ENCODE assay signal across 2 fruit fly cellular contexts in the genomic region with DNA sequence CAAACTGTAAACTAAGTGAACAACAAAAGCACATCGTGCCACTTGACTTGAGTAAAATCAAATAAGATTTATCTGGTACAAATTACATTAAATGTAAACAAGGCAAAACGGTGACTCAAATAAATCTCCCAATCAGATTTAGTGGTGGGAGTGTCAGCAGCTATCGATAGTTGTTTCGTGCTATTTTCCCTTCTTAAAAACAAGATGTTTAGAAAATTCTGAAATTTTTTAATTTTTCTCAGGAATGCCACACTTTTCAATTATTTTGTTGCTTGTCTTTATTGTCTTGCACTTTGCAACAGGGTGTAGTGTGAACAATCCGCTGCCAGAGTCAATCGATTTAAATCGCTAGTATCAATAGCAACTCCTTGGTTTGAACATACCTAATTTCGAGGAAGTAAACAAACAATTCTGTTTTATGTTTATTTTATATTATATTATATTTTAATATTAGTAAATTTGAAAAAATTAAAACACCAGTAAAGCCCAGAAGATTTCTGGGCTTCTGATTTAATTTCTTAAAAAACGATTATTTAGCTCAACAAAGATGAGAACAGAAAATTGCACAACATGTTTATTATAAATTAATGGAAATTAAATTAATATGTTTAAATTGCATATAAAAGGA.
A peak's percentile ranks its signal among the peaks of the same experiment; 100 is the strongest.
TF ChIP-seq lines count a peak whose summit lies in the region.

Gene MICAL-like, minus strand, starts transcription at position 138 of the 628 bp plus-strand sequence.

TF ChIP-seq in whole organism, embryonic, 481 proteins besides CTCF, POLR2A, EP300 and RAD21 (continued from another document and continues in another):
- no peak for TF ChIP-seq nmo (GFP tag; optimal IDR thresholded peaks at IDR 0.05; lab: Kevin White, UChicago)
- peak; percentile 40 for TF ChIP-seq ranshi (GFP tag; IDR thresholded peaks at IDR 0.05; lab: Robert Waterston, UW)
- no peak for TF ChIP-seq CG1832 (GFP tag; optimal IDR thresholded peaks at IDR 0.05; lab: Kevin White, UChicago)
- TF ChIP-seq Max (GFP tag; optimal IDR thresholded peaks at IDR 0.05; lab: Kevin White, UChicago), result no peak
- no peak for TF ChIP-seq hkb (optimal IDR thresholded peaks at IDR 0.05; lab: Kevin White, UChicago)
- TF ChIP-seq hkb (GFP tag; IDR thresholded peaks at IDR 0.05; lab: Robert Waterston, UW), result peak; percentile 36; the same call in 1 of the 2 replicates
- no peak for TF ChIP-seq CG8281 (tag; optimal IDR thresholded peaks at IDR 0.05; lab: Kevin White, UChicago)
- no peak for TF ChIP-seq onecut (GFP tag; IDR thresholded peaks at IDR 0.05; lab: Robert Waterston, UW)
- no peak for TF ChIP-seq TFAM (GFP tag; optimal IDR thresholded peaks at IDR 0.05; lab: Kevin White, UChicago)
- TF ChIP-seq CG11093 (GFP tag; IDR thresholded peaks at IDR 0.05; lab: Robert Waterston, UW), result no peak
- no peak for TF ChIP-seq CG10267 (tag; optimal IDR thresholded peaks at IDR 0.05; lab: Kevin White, UChicago)
- no peak for TF ChIP-seq run (tag; optimal IDR thresholded peaks at IDR 0.05; lab: Kevin White, UChicago)
- TF ChIP-seq CG3847 (GFP tag; IDR thresholded peaks at IDR 0.05; lab: Robert Waterston, UW), result no peak; the same call in 1 of the 2 replicates
- no peak for TF ChIP-seq emc (GFP tag; optimal IDR thresholded peaks at IDR 0.05; lab: Kevin White, UChicago)
- no peak for TF ChIP-seq CG11696 (GFP tag; IDR thresholded peaks at IDR 0.05; lab: Robert Waterston, UW)
- TF ChIP-seq sd (tag; optimal IDR thresholded peaks at IDR 0.05; lab: Kevin White, UChicago), result no peak
- no peak for TF ChIP-seq CG12942 (GFP tag; optimal IDR thresholded peaks at IDR 0.05; lab: Kevin White, UChicago)
- no peak for TF ChIP-seq CG7987 (GFP tag; optimal IDR thresholded peaks at IDR 0.05; lab: Kevin White, UChicago)
- no peak for TF ChIP-seq gsb (GFP tag; IDR thresholded peaks at IDR 0.05; lab: Robert Waterston, UW)
- peak; percentile 88 for TF ChIP-seq knrl (GFP tag; IDR thresholded peaks at IDR 0.05; lab: Robert Waterston, UW; ENCODE audit: partially characterized antibody)
- no peak for TF ChIP-seq Oaz (GFP tag; IDR thresholded peaks at IDR 0.05; lab: Robert Waterston, UW)
- peak; percentile 36 for TF ChIP-seq CG14441 (GFP tag; IDR thresholded peaks at IDR 0.05; lab: Robert Waterston, UW)
- TF ChIP-seq Neu2 (GFP tag; optimal IDR thresholded peaks at IDR 0.05; lab: Kevin White, UChicago; ENCODE audit: borderline replicate concordance), result no peak
- no peak for TF ChIP-seq CG33557 (GFP tag; optimal IDR thresholded peaks at IDR 0.05; lab: Kevin White, UChicago)
- no peak for TF ChIP-seq dan (GFP tag; IDR thresholded peaks at IDR 0.05; lab: Robert Waterston, UW)
- TF ChIP-seq chinmo (GFP tag; IDR thresholded peaks at IDR 0.05; lab: Robert Waterston, UW; ENCODE audit: partially characterized antibody), result peak; percentile 80; the same call in 2 of the 4 replicates
- peak; percentile 26 for TF ChIP-seq Dad (GFP tag; optimal IDR thresholded peaks at IDR 0.05; lab: Kevin White, UChicago)
- TF ChIP-seq chif (GFP tag; optimal IDR thresholded peaks at IDR 0.05; lab: Kevin White, UChicago), result no peak
- TF ChIP-seq vfl (GFP tag; optimal IDR thresholded peaks at IDR 0.05; lab: Kevin White, UChicago), result no peak
- TF ChIP-seq tap (tag; optimal IDR thresholded peaks at IDR 0.05; lab: Kevin White, UChicago), result no peak
- no peak for TF ChIP-seq twi (tag; optimal IDR thresholded peaks at IDR 0.05; lab: Kevin White, UChicago)
- no peak for TF ChIP-seq dmrt99B (tag; optimal IDR thresholded peaks at IDR 0.05; lab: Kevin White, UChicago)
- TF ChIP-seq CG6791 (GFP tag; IDR thresholded peaks at IDR 0.05; lab: Robert Waterston, UW; ENCODE audit: partially characterized antibody), result peak; percentile 77
- no peak for TF ChIP-seq Deaf1 (tag; optimal IDR thresholded peaks at IDR 0.05; lab: Kevin White, UChicago)
- TF ChIP-seq CG6254 (GFP tag; optimal IDR thresholded peaks at IDR 0.05; lab: Kevin White, UChicago), result no peak
- TF ChIP-seq CHES-1-like (GFP tag; optimal IDR thresholded peaks at IDR 0.05; lab: Kevin White, UChicago), result no peak
- TF ChIP-seq Hsf (GFP tag; optimal IDR thresholded peaks at IDR 0.05; lab: Kevin White, UChicago), result no peak
- peak; percentile 6; the same call in 1 of the 2 replicates for TF ChIP-seq vvl (GFP tag; IDR thresholded peaks at IDR 0.05; lab: Robert Waterston, UW)
- TF ChIP-seq ara (GFP tag; IDR thresholded peaks at IDR 0.05; lab: Robert Waterston, UW), result no peak
- no peak for TF ChIP-seq CG18599 (GFP tag; optimal IDR thresholded peaks at IDR 0.05; lab: Kevin White, UChicago)
- no peak for TF ChIP-seq CG8924 (tag; optimal IDR thresholded peaks at IDR 0.05; lab: Kevin White, UChicago)
- TF ChIP-seq CG14667 (GFP tag; IDR thresholded peaks at IDR 0.05; lab: Robert Waterston, UW), result no peak
- no peak for TF ChIP-seq Dip3 (GFP tag; optimal IDR thresholded peaks at IDR 0.05; lab: Kevin White, UChicago)
- TF ChIP-seq scrt (GFP tag; optimal IDR thresholded peaks at IDR 0.05; lab: Kevin White, UChicago), result no peak
- no peak for TF ChIP-seq D (optimal IDR thresholded peaks at IDR 0.05; lab: Kevin White, UChicago)
- no peak for TF ChIP-seq D (GFP tag; optimal IDR thresholded peaks at IDR 0.05; lab: Kevin White, UChicago)
- no peak for TF ChIP-seq CG12744 (GFP tag; optimal IDR thresholded peaks at IDR 0.05; lab: Kevin White, UChicago)
- TF ChIP-seq CG7357 (GFP tag; IDR thresholded peaks at IDR 0.05; lab: Robert Waterston, UW), result peak; percentile 78
- no peak for TF ChIP-seq az2 (GFP tag; optimal IDR thresholded peaks at IDR 0.05; lab: Kevin White, UChicago)
- peak; percentile 27; the same call in 1 of the 3 replicates for TF ChIP-seq CG34422 (GFP tag; IDR thresholded peaks at IDR 0.05; lab: Robert Waterston, UW)
- TF ChIP-seq HHEX (GFP tag; optimal IDR thresholded peaks at IDR 0.05; lab: Kevin White, UChicago), result no peak
- TF ChIP-seq CG8290 (GFP tag; optimal IDR thresholded peaks at IDR 0.05; lab: Kevin White, UChicago), result peak; percentile 47
- peak; percentile 14 to 26 for TF ChIP-seq CG8290 (tag; optimal IDR thresholded peaks at IDR 0.05; lab: Kevin White, UChicago)
- TF ChIP-seq CG7745 (tag; optimal IDR thresholded peaks at IDR 0.05; lab: Kevin White, UChicago), result no peak
- peak; percentile 65 for TF ChIP-seq MBD-R2 (GFP tag; IDR thresholded peaks at IDR 0.05; lab: Robert Waterston, UW)
- TF ChIP-seq C15 (GFP tag; IDR thresholded peaks at IDR 0.05; lab: Robert Waterston, UW), result no peak
- no peak for TF ChIP-seq CG3163 (GFP tag; optimal IDR thresholded peaks at IDR 0.05; lab: Kevin White, UChicago)
- peak; percentile 57; the same call in 1 of the 2 replicates for TF ChIP-seq sisA (GFP tag; IDR thresholded peaks at IDR 0.05; lab: Robert Waterston, UW)
- no peak for TF ChIP-seq Hey (tag; optimal IDR thresholded peaks at IDR 0.05; lab: Kevin White, UChicago)
- no peak for TF ChIP-seq psq (GFP tag; optimal IDR thresholded peaks at IDR 0.05; lab: Kevin White, UChicago)
- no peak for TF ChIP-seq CG4707 (GFP tag; optimal IDR thresholded peaks at IDR 0.05; lab: Kevin White, UChicago)
- no peak for TF ChIP-seq slou (GFP tag; optimal IDR thresholded peaks at IDR 0.05; lab: Kevin White, UChicago)
- TF ChIP-seq hth (optimal IDR thresholded peaks at IDR 0.05; lab: Kevin White, UChicago), result no peak
- no peak for TF ChIP-seq CG11695 (GFP tag; IDR thresholded peaks at IDR 0.05; lab: Robert Waterston, UW)

TF ChIP-seq in whole organism, prepupa, 60 proteins besides CTCF, POLR2A, EP300 and RAD21 (continued from another document):
- TF ChIP-seq lz (GFP tag; optimal IDR thresholded peaks at IDR 0.05; lab: Kevin White, UChicago) (peak; percentile 24), Ets96B (tag; optimal IDR thresholded peaks at IDR 0.05; lab: Kevin White, UChicago) (peak; percentile 19), CG3919 (GFP tag; optimal IDR thresholded peaks at IDR 0.05; lab: Kevin White, UChicago) (peak; percentile 38), Hr4 (GFP tag; optimal IDR thresholded peaks at IDR 0.05; lab: Kevin White, UChicago) (no peak), OdsH (GFP tag; optimal IDR thresholded peaks at IDR 0.05; lab: Kevin White, UChicago) (peak; percentile 28), CG11902 (GFP tag; optimal IDR thresholded peaks at IDR 0.05; lab: Kevin White, UChicago) (no peak), cyc (GFP tag; optimal IDR thresholded peaks at IDR 0.05; lab: Kevin White, UChicago) (no peak), acj6 (GFP tag; optimal IDR thresholded peaks at IDR 0.05; lab: Kevin White, UChicago) (no peak), CG32006 (GFP tag; optimal IDR thresholded peaks at IDR 0.05; lab: Kevin White, UChicago) (no peak), CG16779 (tag; optimal IDR thresholded peaks at IDR 0.05; lab: Kevin White, UChicago) (no peak), Smox (GFP tag; optimal IDR thresholded peaks at IDR 0.05; lab: Kevin White, UChicago) (no peak), ss (GFP tag; optimal IDR thresholded peaks at IDR 0.05; lab: Kevin White, UChicago) (no peak), Sox102F (GFP tag; optimal IDR thresholded peaks at IDR 0.05; lab: Kevin White, UChicago) (no peak), CG6163 (GFP tag; IDR thresholded peaks at IDR 0.05; lab: Robert Waterston, UW) (peak; percentile 46; the same call in 2 of the 3 replicates), CG6808 (GFP tag; optimal IDR thresholded peaks at IDR 0.05; lab: Kevin White, UChicago) (no peak), Sox15 (GFP tag; optimal IDR thresholded peaks at IDR 0.05; lab: Kevin White, UChicago) (no peak), Eip93F (GFP tag; optimal IDR thresholded peaks at IDR 0.05; lab: Kevin White, UChicago) (no peak), CG6854 (GFP tag; optimal IDR thresholded peaks at IDR 0.05; lab: Kevin White, UChicago) (no peak), Met (GFP tag; optimal IDR thresholded peaks at IDR 0.05; lab: Kevin White, UChicago) (no peak), CG8632 (GFP tag; optimal IDR thresholded peaks at IDR 0.05; lab: Kevin White, UChicago) (no peak), CG8319 (GFP tag; optimal IDR thresholded peaks at IDR 0.05; lab: Kevin White, UChicago) (no peak), Eip78C (GFP tag; lab: Kevin White, UChicago) (peak; percentile 52), fd85E (GFP tag; optimal IDR thresholded peaks at IDR 0.05; lab: Kevin White, UChicago) (no peak), CG3032 (tag; optimal IDR thresholded peaks at IDR 0.05; lab: Kevin White, UChicago) (no peak), salr (GFP tag; optimal IDR thresholded peaks at IDR 0.05; lab: Kevin White, UChicago) (no peak), eg (GFP tag; IDR thresholded peaks at IDR 0.05; lab: Robert Waterston, UW) (no peak), topi (GFP tag; optimal IDR thresholded peaks at IDR 0.05; lab: Kevin White, UChicago) (no peak), CG34406 (GFP tag; optimal IDR thresholded peaks at IDR 0.05; lab: Kevin White, UChicago) (no peak), Eip75B (GFP tag; optimal IDR thresholded peaks at IDR 0.05; lab: Kevin White, UChicago) (no peak), dac (GFP tag; optimal IDR thresholded peaks at IDR 0.05; lab: Kevin White, UChicago) (no peak), CG1621 (tag; optimal IDR thresholded peaks at IDR 0.05; lab: Kevin White, UChicago) (no peak), CG10669 (GFP tag; optimal IDR thresholded peaks at IDR 0.05; lab: Kevin White, UChicago) (no peak), Lpt (GFP tag; optimal IDR thresholded peaks at IDR 0.05; lab: Kevin White, UChicago) (no peak), Blimp-1 (GFP tag; optimal IDR thresholded peaks at IDR 0.05; lab: Kevin White, UChicago) (no peak), CG15336 (GFP tag; IDR thresholded peaks at IDR 0.05; lab: Robert Waterston, UW) (no peak), net (GFP tag; optimal IDR thresholded peaks at IDR 0.05; lab: Kevin White, UChicago) (no peak), CG9139 (GFP tag; optimal IDR thresholded peaks at IDR 0.05; lab: Kevin White, UChicago) (no peak), CG31627 (GFP tag; optimal IDR thresholded peaks at IDR 0.05; lab: Kevin White, UChicago) (peak; percentile 56), CG6792 (GFP tag; optimal IDR thresholded peaks at IDR 0.05; lab: Kevin White, UChicago) (no peak), CG11762 (GFP tag; optimal IDR thresholded peaks at IDR 0.05; lab: Kevin White, UChicago; ENCODE audit: insufficient read depth) (no peak)
